Worm (Caenorhabditis elegans) whole organism, midembryonic: ENCODE measurements around the gene fbxb-16.

Experiments used
- T22C8.4 ChIP-seq: fragments of 200-800 bp; sonication (Bioruptor generic); IDR thresholded peaks from 2 replicates; pipeline ENCODE4 v1.3.6; 2022; ENCODE audit warnings: missing genetic modification characterization, missing compliant biosample characterization
- cog-1 ChIP-seq: sonication (generic microtip); optimal IDR thresholded peaks from 2 replicates; lab custom pipeline; 2016; ENCODE audit warnings: missing genetic modification characterization, missing compliant biosample characterization
- flt-1 ChIP-seq: fragments of 200-800 bp; sonication (Bioruptor generic); IDR thresholded peaks from 2 replicates; pipeline ENCODE4 v1.3.6; 2022; ENCODE audit warnings: missing genetic modification characterization, missing compliant biosample characterization
- klf-2 ChIP-seq: fragments of 200-800 bp; sonication (Bioruptor generic); conservative IDR thresholded peaks from 2 replicates; pipeline ENCODE4 v1.3.6; 2022; ENCODE audit warnings: missing genetic modification reagents, missing genetic modification characterization, missing compliant biosample characterization
- med-1 ChIP-seq: sonication (generic microtip); optimal IDR thresholded peaks from 2 replicates; lab custom pipeline; 2017; ENCODE audit warnings: missing genetic modification characterization, mild to moderate bottlenecking, missing compliant biosample characterization, antibody characterized with exemption, missing genetic modification reagents; ENCODE audit not compliant: insufficient read depth
- ref-1 ChIP-seq: fragments of 200-800 bp; sonication (Bioruptor generic); conservative IDR thresholded peaks from 2 replicates; pipeline ENCODE4 v1.3.6; 2022; ENCODE audit warnings: missing genetic modification reagents, missing genetic modification characterization, missing compliant biosample characterization
- tab-1 ChIP-seq: fragments of 200-800 bp; sonication (Bioruptor generic); IDR thresholded peaks from 2 replicates; pipeline ENCODE4 v1.3.6; 2022; ENCODE audit warnings: missing genetic modification characterization, missing compliant biosample characterization
- ztf-23 ChIP-seq: fragments of 200-800 bp; sonication (Bioruptor generic); IDR thresholded peaks from 2 replicates; pipeline ENCODE4 v1.3.6; 2022; ENCODE audit warnings: missing genetic modification reagents, missing genetic modification characterization, missing compliant biosample characterization
- ztf-29 ChIP-seq: fragments of 200-800 bp; sonication (Bioruptor generic); IDR thresholded peaks from 2 replicates; pipeline ENCODE4 v1.3.6; 2022; ENCODE audit warnings: missing genetic modification reagents, missing genetic modification characterization, missing compliant biosample characterization

- no peak for TF ChIP-seq flt-1
- no peak for TF ChIP-seq T22C8.4
- no peak for TF ChIP-seq ztf-23 (GFP tag; lab: Robert Waterston, UW)
- TF ChIP-seq klf-2 (GFP tag; lab: Robert Waterston, UW) = no peak
- TF ChIP-seq ztf-29 = no peak
- no peak for TF ChIP-seq tab-1 (GFP tag; lab: Robert Waterston, UW)
- no peak for TF ChIP-seq med-1
- no peak for TF ChIP-seq ref-1
- TF ChIP-seq cog-1 (tag; lab: Kevin White, UChicago) = no peak
These were observed 5.5 kb upstream of the fbxb-16 start, which contains the start of gene ZC204.12 for ce11 chrII:1657202-1657601.
